In genomic region chr3L:4293304-4293703, dm6 we compare ENCODE assay signal across 3 fruit fly cellular contexts.
TF ChIP-seq lines count a peak whose summit lies in the region.

No protein-coding gene starts in this region.

- no peak for TF ChIP-seq CTCF in whole organism, embryonic (GFP tag; optimal IDR thresholded peaks at IDR 0.05; lab: Kevin White, UChicago)

TF ChIP-seq in whole organism, embryonic, 481 proteins besides CTCF, POLR2A, EP300 and RAD21:
- TF ChIP-seq CG10209 (GFP tag; optimal IDR thresholded peaks at IDR 0.05; lab: Kevin White, UChicago) (no peak), Med (GFP tag; lab: Kevin White, UChicago) (peak; percentile 72), sens (GFP tag; lab: Kevin White, UChicago) (peak; percentile 72)

TF ChIP-seq in whole organism, prepupa, 60 proteins besides CTCF, POLR2A, EP300 and RAD21:
- TF ChIP-seq salr (GFP tag; optimal IDR thresholded peaks at IDR 0.05; lab: Kevin White, UChicago) = no peak
- peak; percentile 49 for TF ChIP-seq CG15336 (GFP tag; IDR thresholded peaks at IDR 0.05; lab: Robert Waterston, UW)
- TF ChIP-seq CG32006 (GFP tag; optimal IDR thresholded peaks at IDR 0.05; lab: Kevin White, UChicago) = peak; percentile 27
- no peak for TF ChIP-seq CG6854 (GFP tag; optimal IDR thresholded peaks at IDR 0.05; lab: Kevin White, UChicago)
TF ChIP-seq in whole organism, prepupa: peak in this region for 2.

TF ChIP-seq in whole organism, pupa, 21 proteins besides CTCF, POLR2A, EP300 and RAD21:
- TF ChIP-seq CG17806 (tag; optimal IDR thresholded peaks at IDR 0.05; lab: Kevin White, UChicago) (no peak), CG9948 (tag; optimal IDR thresholded peaks at IDR 0.05; lab: Kevin White, UChicago) (no peak), CG4496 (GFP tag; IDR thresholded peaks at IDR 0.05; lab: Robert Waterston, UW) (0 out of 3 replicates have a peak, but pooled peaks have one; percentile 12), Pif1B (GFP tag; optimal IDR thresholded peaks at IDR 0.05; lab: Kevin White, UChicago) (no peak), Snoo (tag; optimal IDR thresholded peaks at IDR 0.05; lab: Kevin White, UChicago) (no peak), fd96Ca (GFP tag; IDR thresholded peaks at IDR 0.05; lab: Robert Waterston, UW) (no peak)
